Worm (Caenorhabditis elegans): ENCODE results near the gene marc-1.

Gene marc-1

ce11 chrV:9740858-9741257 is 1.4 kb downstream of the marc-1 start, which contains the start of gene sta-2 (continued):
- TF ChIP-seq T26A8.4 (GFP tag; IDR thresholded peaks at IDR 0.05) = no peak
- no peak for TF ChIP-seq D1046.2 (GFP tag; IDR thresholded peaks at IDR 0.05)
- no peak for TF ChIP-seq F37D6.2 (tag; optimal IDR thresholded peaks at IDR 0.05)
- no peak for TF ChIP-seq ctbp-1 (GFP tag; IDR thresholded peaks at IDR 0.05)
- no peak for TF ChIP-seq dve-1 (tag; optimal IDR thresholded peaks at IDR 0.05; ENCODE audit: insufficient read depth)
- TF ChIP-seq zag-1 (tag; optimal IDR thresholded peaks at IDR 0.05) = no peak
- TF ChIP-seq ama-1 (optimal IDR thresholded peaks at IDR 0.05) = no peak
- no peak for TF ChIP-seq mdt-29 (GFP tag; IDR thresholded peaks at IDR 0.05)
- TF ChIP-seq mep-1 (tag; optimal IDR thresholded peaks at IDR 0.05) = peak; percentile 0
- no peak for TF ChIP-seq lin-1 (GFP tag; IDR thresholded peaks at IDR 0.05)
- no peak for TF ChIP-seq egl-27 (tag; optimal IDR thresholded peaks at IDR 0.05)
- no peak for TF ChIP-seq mxl-2 (GFP tag; conservative IDR thresholded peaks at IDR 0.05)
- TF ChIP-seq lin-29 (GFP tag; IDR thresholded peaks at IDR 0.05) = no peak
- TF ChIP-seq jun-1 (tag; optimal IDR thresholded peaks at IDR 0.05) = no peak
- no peak for TF ChIP-seq fkh-10 (GFP tag; optimal IDR thresholded peaks at IDR 0.05)
- TF ChIP-seq nhr-41 (GFP tag; IDR thresholded peaks at IDR 0.05) = no peak
- peak; percentile 19 for TF ChIP-seq hlh-11 (tag; optimal IDR thresholded peaks at IDR 0.05)
- no peak for TF ChIP-seq nhr-102 (tag; optimal IDR thresholded peaks at IDR 0.05)

DNA sequence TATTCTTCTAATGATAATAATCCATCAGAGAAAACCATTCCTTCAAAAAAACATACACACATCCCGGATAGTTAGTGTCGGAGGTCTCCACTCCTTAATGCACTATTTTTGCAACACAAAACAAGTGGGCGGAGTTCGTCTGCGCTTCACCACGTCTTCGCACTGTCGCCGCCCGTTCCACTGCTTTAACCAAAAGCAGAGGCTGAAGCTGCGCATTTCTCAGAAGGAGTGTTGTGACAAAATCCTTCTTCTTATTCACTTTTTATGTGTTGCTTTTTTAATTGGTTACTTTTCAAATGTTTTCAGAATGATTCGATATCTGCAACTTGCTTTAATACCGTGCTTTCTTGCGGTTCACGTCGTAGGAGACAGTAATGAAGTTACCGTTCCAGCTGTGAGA is 5.4 kb downstream of the marc-1 start, which contains the start of gene F58E6.13:
TSS of gene F58E6.13 (plus strand) at position 301 of the 400 bp plus-strand sequence.
- TF ChIP-seq unc-130 (GFP tag; optimal IDR thresholded peaks at IDR 0.05) (no peak), ZK546.5 (tag; optimal IDR thresholded peaks at IDR 0.05) (no peak), arid-1 (GFP tag; conservative IDR thresholded peaks at IDR 0.05) (no peak), Y105C5A.15 (GFP tag; IDR thresholded peaks at IDR 0.05) (no peak), ceh-62 (tag; optimal IDR thresholded peaks at IDR 0.05) (no peak), set-16 (GFP tag; IDR thresholded peaks at IDR 0.05) (no peak), nhr-48 (tag; optimal IDR thresholded peaks at IDR 0.05) (no peak), ceh-44 (GFP tag; IDR thresholded peaks at IDR 0.05) (no peak)

- TF ChIP-seq Y75B8A.6 (GFP tag; IDR thresholded peaks at IDR 0.05) (no peak), daf-8 (GFP tag; IDR thresholded peaks at IDR 0.05) (no peak), nhr-41 (GFP tag; IDR thresholded peaks at IDR 0.05) (no peak), ces-1 (GFP tag; optimal IDR thresholded peaks at IDR 0.05) (no peak), ZK337.2 (GFP tag; IDR thresholded peaks at IDR 0.05) (no peak), gei-8 (GFP tag; optimal IDR thresholded peaks at IDR 0.05) (no peak)
These were observed 10.8 kb downstream of the marc-1 start, which contains the start of gene F58E6.4 for ce11 chrV:9750308-9750707. Gene F58E6.4 (minus strand): TSS chrV:9750408.

DNA sequence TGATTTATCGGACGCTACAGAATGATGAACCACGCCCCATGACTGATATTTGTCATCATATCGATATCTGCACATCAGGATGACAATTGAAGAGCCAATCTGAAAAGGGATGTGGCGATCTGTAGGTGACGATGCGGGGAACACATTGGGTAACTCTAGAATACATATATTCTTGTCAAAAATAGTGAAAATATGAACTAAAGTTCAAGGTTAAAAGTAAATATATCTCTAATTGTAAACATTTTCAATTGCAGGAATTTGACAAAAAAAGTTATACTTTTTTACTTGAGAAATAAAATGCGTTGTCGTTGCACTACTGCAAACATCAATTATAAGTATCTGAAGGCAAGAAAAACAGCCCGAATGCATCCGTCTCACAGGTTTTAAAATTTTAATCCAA is 13.4 kb downstream of the marc-1 start, which contains the start of gene F58E6.6:
TSS of gene F58E6.6 (minus strand) at position 101 of the 400 bp plus-strand sequence.
- TF ChIP-seq lim-7 (GFP tag; IDR thresholded peaks at IDR 0.05) (no peak), mdl-1 (tag; optimal IDR thresholded peaks at IDR 0.05) (no peak), ZK546.5 (tag; optimal IDR thresholded peaks at IDR 0.05) (no peak)

DNA sequence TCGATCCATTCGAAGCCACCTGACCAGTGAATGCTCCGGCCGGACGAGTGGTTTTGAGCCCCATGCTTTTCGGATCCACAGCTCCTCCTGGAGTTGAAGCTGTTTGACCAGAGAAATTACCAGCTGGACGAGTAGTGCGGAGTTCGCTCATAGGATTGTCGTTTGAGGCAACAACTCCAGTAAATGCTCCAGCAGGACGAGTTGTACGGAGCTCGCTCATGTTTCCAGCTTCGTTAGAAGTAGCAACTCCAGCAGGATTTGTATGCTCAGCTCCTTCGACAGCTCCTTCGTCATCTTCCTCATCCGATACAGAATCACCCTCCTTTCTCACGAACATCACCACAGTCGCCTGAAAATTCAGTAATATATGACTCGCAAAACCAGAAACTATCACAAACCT is 14.1 kb downstream of the marc-1 start:
- TF ChIP-seq dmd-8 (GFP tag; IDR thresholded peaks at IDR 0.05) (0 out of 2 replicates have a peak, but pooled peaks have one; percentile 53), aha-1 (tag) (no peak), zfp-3 (GFP tag; conservative IDR thresholded peaks at IDR 0.05) (no peak), nhr-42 (GFP tag; IDR thresholded peaks at IDR 0.05) (no peak), egl-43 (GFP tag; IDR thresholded peaks at IDR 0.05) (no peak), hlh-30 (tag; optimal IDR thresholded peaks at IDR 0.05; ENCODE audit: insufficient read depth) (no peak)

Data from whole organism, L4 larva.